Worm (Caenorhabditis elegans): ENCODE data around the gene rdy-2.
A peak's percentile ranks its signal among the peaks of the same experiment; 100 is the strongest.

The rdy-2 gene

DNA sequence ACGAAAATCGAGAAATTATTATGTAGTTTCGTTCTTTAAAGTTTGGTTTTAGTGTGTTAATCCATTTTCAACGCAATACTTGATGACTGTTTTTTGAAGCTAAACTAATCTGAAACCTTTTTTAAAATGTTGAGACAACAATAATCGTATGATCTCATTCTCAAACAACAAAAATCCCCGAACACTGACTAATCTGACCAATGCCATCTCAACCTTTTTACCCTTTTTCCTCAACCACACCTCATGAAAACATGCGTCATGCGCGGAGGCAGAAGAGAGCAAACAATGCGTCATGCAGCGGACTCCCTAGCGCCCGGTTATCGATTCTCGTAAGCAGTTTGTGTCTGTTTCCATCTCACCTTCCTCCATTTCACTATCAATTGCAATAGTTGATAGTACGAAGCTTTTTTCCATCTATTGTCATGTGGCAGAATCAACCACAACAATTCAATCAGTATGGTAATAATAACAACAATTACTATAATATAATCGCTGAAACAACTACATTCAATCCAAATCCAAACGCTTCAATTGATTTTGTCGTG is 29.0 kb downstream of the rdy-2 start, which contains the start of gene C50B8.4:
Gene C50B8.4 (plus strand): TSS at position 299 of the 545 bp plus-strand sequence.
- peak; percentile 86 for TF ChIP-seq fos-1 (tag; optimal IDR thresholded peaks at IDR 0.05)
- no peak for TF ChIP-seq elt-1 (tag; optimal IDR thresholded peaks at IDR 0.05)
- no peak for TF ChIP-seq nhr-10 (tag; optimal IDR thresholded peaks at IDR 0.05)
- no peak for TF ChIP-seq mab-5 (tag; optimal IDR thresholded peaks at IDR 0.05)
- no peak for TF ChIP-seq lsy-2 (tag; optimal IDR thresholded peaks at IDR 0.05)

DNA sequence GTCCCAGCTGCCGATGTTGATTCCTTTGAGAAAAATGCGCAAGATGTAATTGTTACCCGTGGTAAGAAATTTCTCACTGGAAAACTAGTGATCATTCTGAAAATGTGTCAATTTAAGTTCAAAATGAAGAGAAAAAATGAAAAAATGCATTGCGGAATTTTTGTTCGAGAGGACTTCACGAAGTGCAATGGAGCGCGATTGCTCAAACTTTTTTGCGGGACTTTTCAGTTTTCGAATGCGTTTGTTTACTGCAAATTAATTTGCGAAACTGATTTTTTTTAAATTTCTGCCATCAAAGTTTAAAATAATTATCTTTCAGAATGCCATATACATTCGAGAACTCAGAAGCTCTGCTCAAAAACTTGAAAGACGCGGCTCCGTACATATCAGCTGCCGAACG is 32.2 kb downstream of the rdy-2 start, which contains the start of the genes nuaf-1 and bir-2:
Gene nuaf-1 (minus strand): TSS at position 98 of the 400 bp plus-strand sequence.
Gene bir-2 (plus strand): TSS at position 318 of the 400 bp plus-strand sequence.
- peak; percentile 67 for TF ChIP-seq crh-2 (tag; optimal IDR thresholded peaks at IDR 0.05)
- peak; percentile 62 for TF ChIP-seq C34F6.9 (tag; optimal IDR thresholded peaks at IDR 0.05)
- TF ChIP-seq nhr-6 (tag; optimal IDR thresholded peaks at IDR 0.05): no peak
- TF ChIP-seq ZK546.5 (tag; optimal IDR thresholded peaks at IDR 0.05): no peak
- no peak for TF ChIP-seq nhr-11 (tag; optimal IDR thresholded peaks at IDR 0.05)
- peak; percentile 74 for TF ChIP-seq gmeb-1 (tag; optimal IDR thresholded peaks at IDR 0.05)
- no peak for TF ChIP-seq skn-1 (tag; optimal IDR thresholded peaks at IDR 0.05)
- TF ChIP-seq elt-3 (tag; optimal IDR thresholded peaks at IDR 0.05): no peak
- TF ChIP-seq zag-1 (tag; optimal IDR thresholded peaks at IDR 0.05): no peak
- TF ChIP-seq ztf-1 (GFP tag; conservative IDR thresholded peaks at IDR 0.05): no peak
- TF ChIP-seq mab-5 (tag; optimal IDR thresholded peaks at IDR 0.05): no peak
- no peak for TF ChIP-seq unc-62 (GFP tag; optimal IDR thresholded peaks at IDR 0.05)
- peak; percentile 50 for TF ChIP-seq sma-9 (GFP tag; optimal IDR thresholded peaks at IDR 0.05)
- no peak for TF ChIP-seq sma-9 (tag; optimal IDR thresholded peaks at IDR 0.05)
- TF ChIP-seq nhr-25 (tag; optimal IDR thresholded peaks at IDR 0.05): no peak
- TF ChIP-seq Y55F3AM.14 (GFP tag; optimal IDR thresholded peaks at IDR 0.05): no peak
- TF ChIP-seq blmp-1 (tag; optimal IDR thresholded peaks at IDR 0.05; ENCODE audit: insufficient read depth): no peak
- no peak for TF ChIP-seq alr-1 (tag; optimal IDR thresholded peaks at IDR 0.05)
- TF ChIP-seq lin-11 (tag; optimal IDR thresholded peaks at IDR 0.05): no peak
- TF ChIP-seq nhr-21 (tag; optimal IDR thresholded peaks at IDR 0.05): peak; percentile 11
- TF ChIP-seq ceh-16 (tag; optimal IDR thresholded peaks at IDR 0.05): no peak
- peak; percentile 78 for TF ChIP-seq unc-55 (GFP tag; optimal IDR thresholded peaks at IDR 0.05)
- no peak for TF ChIP-seq nhr-237 (tag; optimal IDR thresholded peaks at IDR 0.05)
- TF ChIP-seq ama-1 (optimal IDR thresholded peaks at IDR 0.05): no peak
- TF ChIP-seq dmd-4 (tag; optimal IDR thresholded peaks at IDR 0.05): no peak
- peak; percentile 28 for TF ChIP-seq lin-13 (GFP tag; optimal IDR thresholded peaks at IDR 0.05)
- peak; percentile 40 for TF ChIP-seq nhr-129 (tag; optimal IDR thresholded peaks at IDR 0.05)
- TF ChIP-seq sma-3 (GFP tag; optimal IDR thresholded peaks at IDR 0.05): peak; percentile 42
- peak; percentile 42 for TF ChIP-seq fos-1 (tag; optimal IDR thresholded peaks at IDR 0.05)
- peak; percentile 10 to 68 for TF ChIP-seq lsy-2 (tag; optimal IDR thresholded peaks at IDR 0.05)
- TF ChIP-seq sem-4 (tag; optimal IDR thresholded peaks at IDR 0.05): no peak
- peak; percentile 31 for TF ChIP-seq F13H6.1 (tag; optimal IDR thresholded peaks at IDR 0.05)
- no peak for TF ChIP-seq R02D3.7 (tag; optimal IDR thresholded peaks at IDR 0.05)
- no peak for TF ChIP-seq mdl-1 (tag; optimal IDR thresholded peaks at IDR 0.05)

DNA sequence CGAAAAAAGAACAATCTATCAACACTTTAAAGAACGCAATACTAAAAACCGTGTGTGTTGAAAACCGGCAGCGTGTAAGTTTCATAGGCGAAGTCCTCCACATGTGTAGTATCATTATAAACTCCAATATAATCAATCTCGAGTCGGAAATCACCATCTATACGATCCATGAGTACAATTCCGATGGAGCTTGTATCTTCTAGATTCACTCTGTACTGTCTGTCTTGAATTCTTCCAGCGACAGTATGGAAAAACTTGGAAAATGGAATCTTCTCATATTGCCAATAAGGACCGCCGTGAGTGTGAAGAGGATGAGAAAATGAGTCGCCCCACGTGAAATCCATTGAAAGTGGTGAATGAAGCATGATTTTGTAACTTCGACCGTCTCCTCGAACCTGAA is 33.8 kb downstream of the rdy-2 start:
- TF ChIP-seq nhr-21 (tag; optimal IDR thresholded peaks at IDR 0.05): peak; percentile 15
- TF ChIP-seq sem-4 (tag; optimal IDR thresholded peaks at IDR 0.05): no peak
- peak; percentile 1 for TF ChIP-seq nhr-129 (tag; optimal IDR thresholded peaks at IDR 0.05)
- no peak for TF ChIP-seq nhr-77 (tag; optimal IDR thresholded peaks at IDR 0.05)
- TF ChIP-seq sma-3 (GFP tag; optimal IDR thresholded peaks at IDR 0.05): peak; percentile 25
- TF ChIP-seq lsy-2 (tag; optimal IDR thresholded peaks at IDR 0.05): peak in 1 of 2 experiments; percentile 11
- peak; percentile 19 for TF ChIP-seq ama-1 (optimal IDR thresholded peaks at IDR 0.05)
- TF ChIP-seq Y55F3AM.14 (GFP tag; optimal IDR thresholded peaks at IDR 0.05): peak; percentile 30

DNA sequence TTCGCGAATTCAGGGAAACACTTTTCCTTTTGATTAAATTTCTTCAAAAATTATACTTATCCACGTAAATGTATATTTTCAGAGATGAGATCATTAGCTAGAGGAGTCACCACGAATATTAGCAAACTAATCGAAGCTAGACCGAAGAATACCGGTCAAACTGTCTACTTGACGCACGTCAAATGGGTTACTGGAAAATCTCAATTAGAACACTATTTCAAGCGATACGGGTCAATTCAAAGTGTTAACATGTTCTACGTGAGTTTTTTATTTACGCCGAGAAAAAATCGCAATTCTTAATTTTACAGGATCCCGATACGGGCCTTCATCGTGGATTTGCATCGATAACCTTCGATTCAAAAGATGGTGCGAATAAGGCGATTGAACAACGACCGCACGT is 35.0 kb downstream of the rdy-2 start, which contains the start of gene slrp-1:
Gene slrp-1 (plus strand): TSS at position 83 of the 400 bp plus-strand sequence.
- TF ChIP-seq nhr-6 (tag; optimal IDR thresholded peaks at IDR 0.05) (no peak), lsy-2 (tag; optimal IDR thresholded peaks at IDR 0.05) (no peak), unc-62 (GFP tag; optimal IDR thresholded peaks at IDR 0.05) (no peak), nhr-25 (tag; optimal IDR thresholded peaks at IDR 0.05) (no peak), F13H6.1 (tag; optimal IDR thresholded peaks at IDR 0.05) (no peak), zag-1 (tag; optimal IDR thresholded peaks at IDR 0.05) (no peak), nhr-23 (tag; optimal IDR thresholded peaks at IDR 0.05) (no peak), lin-39 (tag; optimal IDR thresholded peaks at IDR 0.05) (no peak), unc-55 (GFP tag; optimal IDR thresholded peaks at IDR 0.05) (no peak), Y55F3AM.14 (GFP tag; optimal IDR thresholded peaks at IDR 0.05) (no peak), crh-2 (tag; optimal IDR thresholded peaks at IDR 0.05) (no peak), dmd-4 (tag; optimal IDR thresholded peaks at IDR 0.05) (no peak), blmp-1 (tag; optimal IDR thresholded peaks at IDR 0.05; ENCODE audit: insufficient read depth) (no peak), lin-11 (tag; optimal IDR thresholded peaks at IDR 0.05) (no peak), unc-39 (tag; optimal IDR thresholded peaks at IDR 0.05) (no peak), mdl-1 (tag; optimal IDR thresholded peaks at IDR 0.05) (no peak), sma-9 (GFP tag; optimal IDR thresholded peaks at IDR 0.05) (no peak), sma-9 (tag; optimal IDR thresholded peaks at IDR 0.05) (no peak), snpc-4 (tag; optimal IDR thresholded peaks at IDR 0.05) (no peak), lin-13 (GFP tag; optimal IDR thresholded peaks at IDR 0.05) (no peak)
